Fruit fly (Drosophila melanogaster) whole organism, adult: ENCODE measurements around the gene ZIPIC.

ENCODE experiments used
- CG11617 ChIP-seq: fragments of 200-800 bp; sonication (Bioruptor generic); optimal IDR thresholded peaks from 2 replicates; lab custom pipeline; 2017; ENCODE audit warnings: mild to moderate bottlenecking, missing biosample characterization, missing genetic modification reagents, missing genetic modification characterization
- CG7045 ChIP-seq: fragments of 200-800 bp; sonication (Bioruptor generic); optimal IDR thresholded peaks from 2 replicates; lab custom pipeline; 2017; ENCODE audit warnings: missing biosample characterization, mild to moderate bottlenecking, missing genetic modification characterization
- Mnt ChIP-seq: fragments of 200-800 bp; sonication (Bioruptor generic); optimal IDR thresholded peaks from 2 replicates; lab custom pipeline; 2016; ENCODE audit warnings: missing biosample characterization, mild to moderate bottlenecking, missing genetic modification characterization
- kay ChIP-seq: fragments of 200-800 bp; sonication (Bioruptor generic); peaks from one replicate; lab custom pipeline; 2016; ENCODE audit warnings: missing biosample characterization, missing genetic modification characterization, borderline replicate concordance
- toe ChIP-seq: fragments of 200-800 bp; sonication (Bioruptor generic); optimal IDR thresholded peaks from 2 replicates; lab custom pipeline; 2016; ENCODE audit warnings: missing biosample characterization, missing genetic modification characterization

DNA sequence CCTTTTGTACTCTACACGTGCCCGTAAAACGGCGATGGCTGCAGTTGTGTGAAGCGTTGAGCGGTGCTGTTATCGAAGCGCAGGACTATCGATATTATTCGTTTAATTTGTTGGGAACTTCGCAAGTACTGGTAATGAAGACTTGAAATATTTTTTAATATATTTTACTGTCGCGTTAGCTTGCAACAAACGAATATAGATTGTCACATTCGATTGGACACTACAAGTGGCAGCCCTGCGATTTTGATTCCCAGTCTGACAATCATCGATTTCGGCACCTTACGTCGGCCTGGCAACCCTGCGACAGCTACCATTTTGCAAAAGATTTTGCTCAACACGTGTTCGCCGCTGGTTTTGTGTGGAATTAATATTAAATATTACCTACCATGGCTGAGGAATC lies 32.0 kb downstream of the ZIPIC start, which contains the start of the genes Nlp and Nph:
- TF ChIP-seq CG7045 (GFP tag; lab: Kevin White, UChicago) (peak; percentile 9), Mnt (GFP tag; lab: Kevin White, UChicago) (peak; percentile 95), CG11617 (GFP tag; lab: Kevin White, UChicago) (peak; percentile 22), kay (GFP tag; lab: Kevin White, UChicago) (no peak), toe (peak; percentile 68)
